Fruit fly (Drosophila melanogaster) whole organism, wandering third instar larva: ENCODE data around the gene scrib.

Experiments used
- Abd-B ChIP-seq: fragments of >200 bp; optimal IDR thresholded peaks from 2 replicates; lab custom pipeline; 2017; ENCODE audit warnings: missing biosample characterization, missing genetic modification characterization
- CG32264 ChIP-seq: fragments of 200-800 bp; sonication (Bioruptor generic); optimal IDR thresholded peaks from 2 replicates; lab custom pipeline; 2016; ENCODE audit warnings: missing biosample characterization, missing genetic modification characterization
- CG9705 ChIP-seq: fragments of 200-800 bp; sonication (Bioruptor generic); optimal IDR thresholded peaks from 2 replicates; lab custom pipeline; 2018; ENCODE audit warnings: missing biosample characterization, mild to moderate bottlenecking, missing genetic modification characterization
- CrebA ChIP-seq: fragments of 200-800 bp; sonication (Bioruptor generic); optimal IDR thresholded peaks from 2 replicates; lab custom pipeline; 2016; ENCODE audit warnings: missing biosample characterization, mild to moderate bottlenecking, missing genetic modification characterization, borderline replicate concordance
- Dfd ChIP-seq: fragments of >200 bp; optimal IDR thresholded peaks from 2 replicates; lab custom pipeline; 2017; ENCODE audit warnings: missing biosample characterization, missing genetic modification characterization
- Dif ChIP-seq: fragments of 200-275, 200-300 bp; sonication (Bioruptor generic); optimal IDR thresholded peaks from 2 replicates; lab custom pipeline; 2018; ENCODE audit warnings: missing biosample characterization, missing genetic modification characterization; ENCODE audit not compliant: partially characterized antibody
- GATAd ChIP-seq: sonication (Bioruptor generic); optimal IDR thresholded peaks from 2 replicates; lab custom pipeline; 2016; ENCODE audit warnings: missing biosample characterization, missing genetic modification characterization
- Hr83 ChIP-seq: fragments of 200-300 bp; sonication (Bioruptor generic); optimal IDR thresholded peaks from 2 replicates; lab custom pipeline; 2016; ENCODE audit warnings: missing biosample characterization, mild to moderate bottlenecking, missing genetic modification characterization, moderate library complexity; ENCODE audit not compliant: poor library complexity, severe bottlenecking
- Jra ChIP-seq: sonication (Bioruptor generic); optimal IDR thresholded peaks from 2 replicates; lab custom pipeline; 2016; ENCODE audit warnings: missing biosample characterization, missing genetic modification characterization
- Mio ChIP-seq: sonication (Bioruptor generic); optimal IDR thresholded peaks from 2 replicates; lab custom pipeline; 2016; ENCODE audit warnings: missing biosample characterization, missing genetic modification characterization
- N ChIP-seq: fragments of >200 bp; optimal IDR thresholded peaks from 2 replicates; lab custom pipeline; 2018; ENCODE audit warnings: missing biosample characterization, missing external identifiers, missing genetic modification characterization
- OdsH ChIP-seq: fragments of 200-800 bp; sonication (Bioruptor generic); optimal IDR thresholded peaks from 2 replicates; lab custom pipeline; 2016; ENCODE audit warnings: missing biosample characterization, mild to moderate bottlenecking, missing genetic modification characterization
- Rel ChIP-seq, 2 experiments: fragments of 200-800 bp; sonication (Bioruptor generic) in 1 of 2; optimal IDR thresholded peaks; 2 replicates in 1 of 2; 3 replicates in 1 of 2; lab custom pipeline; 2016 to 2019; ENCODE audit warnings: mild to moderate bottlenecking in 2 of 2, missing biosample characterization in 2 of 2, missing genetic modification characterization in 2 of 2, moderate library complexity in 1 of 2
- br ChIP-seq: fragments of 200-800 bp; sonication (Bioruptor generic); optimal IDR thresholded peaks from 2 replicates; lab custom pipeline; 2016; ENCODE audit warnings: missing biosample characterization, missing genetic modification characterization
- brk ChIP-seq: fragments of 200-800 bp; sonication (Bioruptor generic); optimal IDR thresholded peaks from 2 replicates; lab custom pipeline; 2016; ENCODE audit warnings: missing biosample characterization, mild to moderate bottlenecking, missing genetic modification characterization
- dl ChIP-seq, 2 experiments: fragments of 175-275, 200-275 bp in 1 of 2; fragments of 200-275 bp in 1 of 2; sonication (Bioruptor generic); optimal IDR thresholded peaks; lab custom pipeline; 2018; ENCODE audit warnings: mild to moderate bottlenecking in 2 of 2, missing biosample characterization in 2 of 2, missing genetic modification characterization in 2 of 2, moderate library complexity in 2 of 2; ENCODE audit not compliant: partially characterized antibody in 2 of 2, insufficient read depth in 1 of 2
- dmrt93B ChIP-seq: fragments of 200-800 bp; sonication (Bioruptor generic); optimal IDR thresholded peaks from 2 replicates; lab custom pipeline; 2018; ENCODE audit warnings: missing biosample characterization, mild to moderate bottlenecking, missing genetic modification characterization
- dsf ChIP-seq: sonication (Bioruptor generic); optimal IDR thresholded peaks from 2 replicates; lab custom pipeline; 2016; ENCODE audit warnings: missing biosample characterization, missing genetic modification characterization, borderline replicate concordance
- foxo ChIP-seq, 2 experiments: fragments of 200-800 bp; sonication (Bioruptor generic); optimal IDR thresholded peaks; 2 replicates in 1 of 2; 3 replicates in 1 of 2; lab custom pipeline; 2016 to 2017; ENCODE audit warnings: missing biosample characterization in 2 of 2, missing genetic modification characterization in 2 of 2
- fru ChIP-seq: fragments of 200-800 bp; sonication (Bioruptor generic); optimal IDR thresholded peaks from 3 replicates; lab custom pipeline; 2016; ENCODE audit warnings: missing biosample characterization, mild to moderate bottlenecking, missing genetic modification characterization
- h ChIP-seq: fragments of 200-800 bp; sonication (Bioruptor generic); optimal IDR thresholded peaks from 3 replicates; lab custom pipeline; 2016; ENCODE audit warnings: missing biosample characterization, mild to moderate bottlenecking, missing genetic modification characterization
- jim ChIP-seq: fragments of 175-275, 200-325 bp; sonication (Bioruptor generic); optimal IDR thresholded peaks from 2 replicates; lab custom pipeline; 2016; ENCODE audit warnings: missing biosample characterization, mild to moderate bottlenecking, missing genetic modification characterization
- lola ChIP-seq: fragments of >200 bp; optimal IDR thresholded peaks from 2 replicates; lab custom pipeline; 2017; ENCODE audit warnings: missing biosample characterization, missing genetic modification characterization
- pan ChIP-seq: fragments of >200 bp; optimal IDR thresholded peaks from 2 replicates; lab custom pipeline; 2017
- psq ChIP-seq: fragments of 200-800 bp; sonication (Bioruptor generic); optimal IDR thresholded peaks from 3 replicates; lab custom pipeline; 2017; ENCODE audit warnings: missing biosample characterization, mild to moderate bottlenecking, missing genetic modification characterization, moderate library complexity
- rgr ChIP-seq: fragments of 200-800 bp; sonication (Bioruptor generic); optimal IDR thresholded peaks from 3 replicates; lab custom pipeline; 2016; ENCODE audit warnings: missing biosample characterization, mild to moderate bottlenecking, missing genetic modification characterization
- sage ChIP-seq: fragments of 200-800 bp; sonication (Bioruptor generic); optimal IDR thresholded peaks from 2 replicates; lab custom pipeline; 2016; ENCODE audit warnings: missing biosample characterization, mild to moderate bottlenecking, missing genetic modification characterization
- sv ChIP-seq: fragments of 200-800 bp; sonication (Bioruptor generic); optimal IDR thresholded peaks from 3 replicates; lab custom pipeline; 2016; ENCODE audit warnings: missing biosample characterization, missing genetic modification characterization
- tai ChIP-seq: sonication (Bioruptor generic); optimal IDR thresholded peaks from 2 replicates; lab custom pipeline; 2016; ENCODE audit warnings: missing biosample characterization, missing genetic modification characterization
- usp ChIP-seq: fragments of >200 bp; optimal IDR thresholded peaks from 2 replicates; lab custom pipeline; 2017; ENCODE audit warnings: missing biosample characterization, missing genetic modification characterization
- woc ChIP-seq: sonication (Bioruptor generic); optimal IDR thresholded peaks from 2 replicates; lab custom pipeline; 2016; ENCODE audit warnings: missing biosample characterization, mild to moderate bottlenecking, missing genetic modification characterization

The scrib gene

DNA sequence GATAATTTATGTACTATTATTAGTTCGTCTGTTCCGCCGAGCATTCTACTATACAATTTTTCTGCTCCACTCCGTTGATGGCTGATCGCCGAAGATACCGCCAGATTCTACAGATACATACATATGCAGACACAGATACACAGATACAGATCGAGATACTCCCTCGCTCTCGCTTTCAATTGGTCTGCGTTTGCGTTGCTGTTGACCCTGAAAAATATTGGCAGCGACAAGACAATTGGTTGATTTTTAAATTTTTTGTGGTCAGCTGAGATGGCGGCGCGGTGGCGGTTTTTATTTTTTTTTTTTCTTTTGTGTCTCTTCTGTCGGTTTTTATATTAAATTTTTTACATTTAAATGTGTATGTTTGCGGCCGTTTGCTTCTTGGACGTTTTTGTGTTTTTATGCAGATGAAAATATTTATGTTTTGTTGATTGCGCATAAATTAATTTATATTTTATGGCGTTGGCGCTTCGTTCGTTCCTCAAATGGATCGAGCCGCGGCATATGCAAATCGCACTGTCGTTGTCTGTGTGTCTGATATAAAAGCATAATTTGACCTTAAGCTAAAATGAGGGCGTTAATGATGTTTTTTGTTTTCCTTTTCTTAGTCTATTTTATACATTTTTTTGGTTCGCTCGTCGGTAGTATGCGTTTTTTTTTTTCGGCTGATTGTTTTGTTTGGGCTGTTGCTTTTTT is 57.8 kb downstream of the scrib start:
- no peak for TF ChIP-seq jim (GFP tag; lab: Kevin White, UChicago)
- no peak for TF ChIP-seq sage (GFP tag; lab: Kevin White, UChicago)
- no peak for TF ChIP-seq Rel (GFP tag; optimal IDR thresholded peaks at IDR 0.05; lab: Kevin White, UChicago)
- TF ChIP-seq Rel (tag; optimal IDR thresholded peaks at IDR 0.05; lab: Kevin White, UChicago), result no peak
- TF ChIP-seq Dif (GFP tag; lab: Kevin White, UChicago), result no peak
- no peak for TF ChIP-seq CG9705 (GFP tag; lab: Kevin White, UChicago)
- no peak for TF ChIP-seq dl (GFP tag; optimal IDR thresholded peaks at IDR 0.05; lab: Kevin White, UChicago; ENCODE audit: insufficient read depth in 1 of 2, partially characterized antibody in 2 of 2)
- TF ChIP-seq rgr (GFP tag; lab: Kevin White, UChicago), result no peak
- TF ChIP-seq dsf, result no peak
- no peak for TF ChIP-seq usp
- TF ChIP-seq h (GFP tag; lab: Kevin White, UChicago), result no peak
- no peak for TF ChIP-seq Abd-B (GFP tag; lab: Kevin White, UChicago)
- TF ChIP-seq lola, result no peak
- TF ChIP-seq brk (GFP tag; lab: Kevin White, UChicago), result no peak
- TF ChIP-seq sv, result no peak
- TF ChIP-seq fru (GFP tag; lab: Kevin White, UChicago), result no peak
- TF ChIP-seq dmrt93B (GFP tag; lab: Kevin White, UChicago), result no peak

DNA sequence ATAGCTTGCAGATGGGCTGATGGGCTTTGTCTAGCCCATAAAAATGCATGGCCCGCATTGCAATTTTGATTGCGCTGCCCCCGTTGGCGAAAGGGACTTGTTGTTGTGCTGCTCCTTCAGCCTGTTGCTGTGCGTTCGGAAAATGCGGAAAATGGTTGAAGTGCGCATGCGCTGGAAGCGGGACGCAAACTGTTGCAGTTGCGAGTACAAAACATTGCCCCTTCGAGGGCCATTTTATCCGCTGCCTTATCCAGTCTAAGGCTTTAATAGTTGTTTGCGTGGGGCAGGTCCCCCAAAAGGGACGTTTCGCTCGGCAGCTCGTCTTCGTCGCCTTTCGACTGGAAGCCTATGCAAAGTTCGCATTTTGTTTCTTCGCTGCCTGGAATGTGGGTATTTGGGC is 70.3 kb downstream of the scrib start:
- no peak for TF ChIP-seq br (GFP tag; lab: Kevin White, UChicago)
- TF ChIP-seq dl (GFP tag; optimal IDR thresholded peaks at IDR 0.05; lab: Kevin White, UChicago; ENCODE audit: insufficient read depth in 1 of 2, partially characterized antibody in 2 of 2), result no peak
- TF ChIP-seq woc (GFP tag; lab: Kevin White, UChicago), result no peak
- no peak for TF ChIP-seq usp
- TF ChIP-seq CG9705 (GFP tag; lab: Kevin White, UChicago), result no peak
- TF ChIP-seq Dfd, result no peak
- no peak for TF ChIP-seq CrebA
- no peak for TF ChIP-seq pan
- TF ChIP-seq h (GFP tag; lab: Kevin White, UChicago), result no peak
- TF ChIP-seq Rel (GFP tag; optimal IDR thresholded peaks at IDR 0.05; lab: Kevin White, UChicago), result no peak
- no peak for TF ChIP-seq Rel (tag; optimal IDR thresholded peaks at IDR 0.05; lab: Kevin White, UChicago)

DNA sequence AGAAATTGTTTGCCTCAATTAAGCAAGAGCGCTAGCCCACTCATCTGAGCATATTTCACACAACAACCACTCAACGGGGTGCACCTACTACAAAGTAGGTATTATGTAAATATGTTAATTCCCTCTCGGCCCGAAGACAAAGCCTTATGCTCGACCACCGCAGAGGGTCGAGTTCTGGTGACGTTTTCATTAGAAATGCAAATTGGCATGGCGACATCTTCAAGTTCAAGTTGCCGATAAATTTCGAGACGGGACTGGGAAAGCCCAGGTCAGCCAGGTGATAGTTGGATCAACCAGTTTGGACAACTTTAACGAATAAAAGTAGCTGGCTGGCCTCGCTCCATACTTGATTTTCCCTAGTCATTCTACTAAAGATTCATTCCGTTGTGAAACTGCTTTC is 79.3 kb downstream of the scrib start:
- TF ChIP-seq sv (no peak), CrebA (no peak), psq (GFP tag; lab: Kevin White, UChicago) (no peak), woc (GFP tag; lab: Kevin White, UChicago) (no peak), dmrt93B (GFP tag; lab: Kevin White, UChicago) (no peak), tai (GFP tag; lab: Kevin White, UChicago) (no peak), brk (GFP tag; lab: Kevin White, UChicago) (no peak), usp (no peak), foxo (GFP tag; optimal IDR thresholded peaks at IDR 0.05; lab: Kevin White, UChicago) (no peak), Abd-B (GFP tag; lab: Kevin White, UChicago) (no peak), GATAd (GFP tag; lab: Kevin White, UChicago) (no peak), Mio (GFP tag; lab: Kevin White, UChicago) (no peak), Hr83 (GFP tag; lab: Kevin White, UChicago) (no peak), sage (GFP tag; lab: Kevin White, UChicago) (no peak), br (GFP tag; lab: Kevin White, UChicago) (no peak), Jra (GFP tag; lab: Kevin White, UChicago) (no peak), CG32264 (GFP tag; lab: Kevin White, UChicago) (no peak)
- TF ChIP-seq, all 38 proteins: peak for 0

DNA sequence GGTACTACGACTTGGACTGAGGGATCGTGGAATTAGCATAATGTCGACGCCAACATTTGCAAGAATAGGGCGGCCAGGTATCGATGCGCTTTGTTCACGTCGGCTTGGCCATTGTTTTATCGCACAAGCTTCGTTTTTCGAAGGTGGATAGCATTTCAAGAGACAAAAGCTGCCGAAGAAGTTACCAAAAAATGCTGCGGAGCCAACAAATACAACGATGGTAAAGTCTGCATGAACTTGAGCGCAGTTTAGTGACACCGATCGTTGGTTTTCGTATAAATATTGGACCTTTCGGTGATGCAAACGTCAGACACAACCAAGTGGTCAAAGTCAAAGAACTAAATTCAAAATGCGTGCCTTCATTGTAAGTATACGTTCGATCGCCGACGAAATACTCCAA is 82.7 kb downstream of the scrib start, which contains the start of gene TwdlM:
Gene TwdlM, plus strand, starts transcription at position 301 of the 400 bp plus-strand sequence.
- TF ChIP-seq OdsH (GFP tag; lab: Kevin White, UChicago) (no peak), N (GFP tag; lab: Kevin White, UChicago) (no peak), CrebA (no peak), sage (GFP tag; lab: Kevin White, UChicago) (no peak), brk (GFP tag; lab: Kevin White, UChicago) (no peak), Dfd (no peak), psq (GFP tag; lab: Kevin White, UChicago) (no peak), Jra (GFP tag; lab: Kevin White, UChicago) (no peak), jim (GFP tag; lab: Kevin White, UChicago) (no peak)
